Fruit fly (Drosophila melanogaster): ENCODE measurements around the gene Ubc6.

DNA sequence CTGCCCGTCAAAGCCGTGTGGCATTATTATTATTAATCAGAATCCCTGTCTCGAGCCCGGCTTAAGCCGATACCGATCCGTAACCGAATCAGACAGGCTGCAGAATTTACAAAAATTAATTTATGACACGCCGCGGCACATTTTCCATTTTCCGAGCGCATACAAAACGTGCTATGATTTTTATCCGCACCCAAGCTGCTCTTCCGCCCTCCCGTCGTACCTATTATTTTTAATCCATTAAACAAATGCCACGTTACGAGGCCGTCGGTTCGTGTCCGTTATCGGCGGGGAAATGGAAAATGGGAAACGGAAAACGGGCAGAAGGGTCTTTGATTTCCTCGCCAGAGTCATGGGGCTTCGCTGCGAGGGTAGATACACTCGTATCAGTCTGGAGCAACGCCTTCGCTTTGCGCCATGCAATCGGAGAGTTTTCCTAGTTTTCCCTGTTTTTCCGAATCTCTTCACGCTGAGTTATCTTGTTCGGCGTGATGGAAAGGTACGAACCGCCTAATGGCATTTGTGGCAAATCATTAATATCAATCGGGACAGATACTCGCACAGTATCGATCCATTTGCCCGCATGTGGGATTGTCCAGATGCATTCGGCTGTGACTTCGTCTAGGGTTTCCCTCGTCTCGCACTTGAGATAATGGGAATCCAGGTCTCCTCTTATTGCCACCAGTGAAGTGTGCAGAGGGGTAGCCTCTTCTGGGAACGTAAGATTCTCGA lies 27.8 kb upstream of the Ubc6 start:
- TF ChIP-seq ttk (optimal IDR thresholded peaks at IDR 0.05) (no peak), Sin3A (optimal IDR thresholded peaks at IDR 0.05) (no peak), Myc (optimal IDR thresholded peaks at IDR 0.05) (no peak)
